Fruit fly (Drosophila melanogaster) Kc167 (cell line): ENCODE measurements around the gene CG14562.

Experiments
- h ChIP-seq: fragments of >200 bp; optimal IDR thresholded peaks from 3 replicates; lab custom pipeline; 2018; ENCODE audit warnings: missing external identifiers
- psq ChIP-seq: fragments of >200 bp; optimal IDR thresholded peaks from 2 replicates; lab custom pipeline; 2017; ENCODE audit warnings: missing external identifiers

- TF ChIP-seq h (lab: Kevin White, UChicago) = no peak
- no peak for TF ChIP-seq psq (lab: Kevin White, UChicago)
Observed at dm6 chr3L:21963293-21963692, 21.3 kb downstream of the CG14562 start.
